Fruit fly (Drosophila melanogaster) ovary, adult (tissue): ENCODE results near the gene Send2.

Experiments
- CG17801 ChIP-seq: fragments of 200-800 bp; optimal IDR thresholded peaks from 2 replicates; lab custom pipeline; 2019; ENCODE audit warnings: missing biosample characterization, mild to moderate bottlenecking, missing genetic modification characterization, moderate library complexity; ENCODE audit not compliant: partially characterized antibody

Send2 gene

dm6 chr2L:14346588-14346987 is at the start of gene Send2:
Gene Send2, minus strand, starts transcription at chr2L:14346688.
- TF ChIP-seq CG17801 (GFP tag; lab: Kevin White, UChicago), result no peak

dm6 chr2L:14396263-14396662 is 49.8 kb upstream of the Send2 start:
- no peak for TF ChIP-seq CG17801 (GFP tag; lab: Kevin White, UChicago)

- no peak for TF ChIP-seq CG17801 (GFP tag; lab: Kevin White, UChicago)
Measured at dm6 chr2L:14395065-14395439, 48.6 kb upstream of the Send2 start.

dm6 chr2L:14394298-14395064 is 48.0 kb upstream of the Send2 start:
- peak; percentile 43 for TF ChIP-seq CG17801 (GFP tag; lab: Kevin White, UChicago)

- no peak for TF ChIP-seq CG17801 (GFP tag; lab: Kevin White, UChicago)
Measured at dm6 chr2L:14393527-14393926, 47.0 kb upstream of the Send2 start.

dm6 chr2L:14388448-14388847 is 42.0 kb upstream of the Send2 start:
- no peak for TF ChIP-seq CG17801 (GFP tag; lab: Kevin White, UChicago)

dm6 chr2L:14386522-14386921 is 40.0 kb upstream of the Send2 start:
- TF ChIP-seq CG17801 (GFP tag; lab: Kevin White, UChicago), result no peak

dm6 chr2L:14381881-14382280 is 35.4 kb upstream of the Send2 start:
- TF ChIP-seq CG17801 (GFP tag; lab: Kevin White, UChicago), result no peak

- no peak for TF ChIP-seq CG17801 (GFP tag; lab: Kevin White, UChicago)
Measured at dm6 chr2L:14381072-14381471, 34.6 kb upstream of the Send2 start, which contains the start of gene ppk. Gene ppk, minus strand, starts transcription at chr2L:14381172.

dm6 chr2L:14376484-14377254 is 30.2 kb upstream of the Send2 start:
- TF ChIP-seq CG17801 (GFP tag; lab: Kevin White, UChicago), result no peak

- TF ChIP-seq CG17801 (GFP tag; lab: Kevin White, UChicago), result no peak
Measured at dm6 chr2L:14374024-14374423, 27.5 kb upstream of the Send2 start.

dm6 chr2L:14373250-14373649 is 26.8 kb upstream of the Send2 start:
- TF ChIP-seq CG17801 (GFP tag; lab: Kevin White, UChicago), result no peak

dm6 chr2L:14372254-14372717 is 25.8 kb upstream of the Send2 start:
- TF ChIP-seq CG17801 (GFP tag; lab: Kevin White, UChicago), result no peak

- TF ChIP-seq CG17801 (GFP tag; lab: Kevin White, UChicago), result no peak
Measured at dm6 chr2L:14370777-14371096, 24.2 kb upstream of the Send2 start.

dm6 chr2L:14369933-14370776 is 23.7 kb upstream of the Send2 start:
- no peak for TF ChIP-seq CG17801 (GFP tag; lab: Kevin White, UChicago)
